Worm (Caenorhabditis elegans) whole organism, late embryonic: ENCODE results near the gene atf-6.

Experiments
- C38D4.7 ChIP-seq: fragments of 200-800 bp; sonication (Bioruptor generic); optimal IDR thresholded peaks from 2 replicates; lab custom pipeline; 2018; ENCODE audit warnings: mild to moderate bottlenecking, missing genetic modification characterization, moderate library complexity, missing compliant biosample characterization
- K02D7.2 ChIP-seq: sonication (generic microtip); optimal IDR thresholded peaks from 2 replicates; lab custom pipeline; 2017; ENCODE audit warnings: mild to moderate bottlenecking, missing genetic modification characterization, missing compliant biosample characterization
- K09A11.1 ChIP-seq: sonication (generic microtip); optimal IDR thresholded peaks from 2 replicates; lab custom pipeline; 2017; ENCODE audit warnings: antibody characterized with exemption, mild to moderate bottlenecking, missing genetic modification characterization, missing compliant biosample characterization; ENCODE audit not compliant: insufficient read depth
- Y22D7AL.16 ChIP-seq: sonication (generic microtip); optimal IDR thresholded peaks from 2 replicates; lab custom pipeline; 2016; ENCODE audit warnings: missing genetic modification characterization, missing compliant biosample characterization
- ahr-1 ChIP-seq: sonication (generic microtip); optimal IDR thresholded peaks from 2 replicates; lab custom pipeline; 2016; ENCODE audit warnings: missing genetic modification characterization, missing compliant biosample characterization
- ceh-14 ChIP-seq: sonication (generic microtip); optimal IDR thresholded peaks from 2 replicates; lab custom pipeline; 2016; ENCODE audit warnings: missing genotype, missing genetic modification characterization, missing compliant biosample characterization
- ceh-18 ChIP-seq: sonication (generic microtip); optimal IDR thresholded peaks from 2 replicates; lab custom pipeline; 2016; ENCODE audit warnings: missing genetic modification characterization, missing compliant biosample characterization
- ceh-22 ChIP-seq: sonication (generic microtip); optimal IDR thresholded peaks from 2 replicates; lab custom pipeline; 2017; ENCODE audit warnings: missing biosample characterization, missing genetic modification characterization
- ceh-24 ChIP-seq: sonication (generic microtip); optimal IDR thresholded peaks from 2 replicates; lab custom pipeline; 2016; ENCODE audit warnings: mild to moderate bottlenecking, missing genetic modification characterization, missing compliant biosample characterization
- ceh-31 ChIP-seq: sonication (generic microtip); optimal IDR thresholded peaks from 2 replicates; lab custom pipeline; 2016; ENCODE audit warnings: missing genetic modification characterization, missing compliant biosample characterization
- ceh-48 ChIP-seq: sonication (generic microtip); optimal IDR thresholded peaks from 2 replicates; lab custom pipeline; 2016; ENCODE audit warnings: missing genetic modification characterization, inconsistent platforms, missing compliant biosample characterization
- dmd-4 ChIP-seq: sonication (generic microtip); optimal IDR thresholded peaks from 2 replicates; lab custom pipeline; 2016; ENCODE audit warnings: borderline replicate concordance, missing genetic modification characterization, missing compliant biosample characterization
- elt-2 ChIP-seq: sonication (generic microtip); optimal IDR thresholded peaks from 2 replicates; lab custom pipeline; 2016; ENCODE audit warnings: missing genetic modification reagents, missing genetic modification characterization, missing compliant biosample characterization
- gmeb-2 ChIP-seq: sonication (generic microtip); optimal IDR thresholded peaks from 2 replicates; lab custom pipeline; 2016; ENCODE audit warnings: missing genetic modification characterization, inconsistent platforms, missing compliant biosample characterization
- hlh-15 ChIP-seq: sonication (generic microtip); optimal IDR thresholded peaks from 2 replicates; lab custom pipeline; 2016; ENCODE audit warnings: missing genetic modification characterization, missing compliant biosample characterization
- hlh-6 ChIP-seq: sonication (generic microtip); optimal IDR thresholded peaks from 2 replicates; lab custom pipeline; 2016; ENCODE audit warnings: missing genotype, missing genetic modification characterization, missing compliant biosample characterization
- hlh-8 ChIP-seq: sonication (generic microtip); optimal IDR thresholded peaks from 2 replicates; lab custom pipeline; 2016; ENCODE audit warnings: missing genotype, missing genetic modification characterization, missing compliant biosample characterization
- madf-2 ChIP-seq: sonication (generic microtip); optimal IDR thresholded peaks from 2 replicates; lab custom pipeline; 2017; ENCODE audit warnings: missing genetic modification characterization, missing compliant biosample characterization
- mec-3 ChIP-seq: sonication (generic microtip); optimal IDR thresholded peaks from 2 replicates; lab custom pipeline; 2016; ENCODE audit warnings: borderline replicate concordance, missing genetic modification characterization, missing compliant biosample characterization
- nhr-232 ChIP-seq: sonication (generic microtip); optimal IDR thresholded peaks from 2 replicates; lab custom pipeline; 2016; ENCODE audit warnings: missing genetic modification characterization, missing compliant biosample characterization
- npax-4 ChIP-seq: sonication (generic microtip); optimal IDR thresholded peaks from 2 replicates; lab custom pipeline; 2016; ENCODE audit warnings: missing genetic modification characterization, missing compliant biosample characterization
- pax-1 ChIP-seq: fragments of 150-350 bp; optimal IDR thresholded peaks from 2 replicates; lab custom pipeline; 2014; ENCODE audit warnings: missing biosample characterization, missing genetic modification characterization
- pha-2 ChIP-seq: sonication (generic microtip); optimal IDR thresholded peaks from 2 replicates; lab custom pipeline; 2017; ENCODE audit warnings: mild to moderate bottlenecking, missing genetic modification characterization, missing compliant biosample characterization
- sdc-2 ChIP-seq: sonication (generic microtip); optimal IDR thresholded peaks from 2 replicates; lab custom pipeline; 2016; ENCODE audit warnings: missing genotype, missing genetic modification characterization, missing compliant biosample characterization
- tbx-2 ChIP-seq: sonication (generic microtip); optimal IDR thresholded peaks from 2 replicates; lab custom pipeline; 2016; ENCODE audit warnings: missing genetic modification characterization, missing compliant biosample characterization
- unc-3 ChIP-seq, 2 experiments: fragments of 200-800 bp in 1 of 2; sonication (Bioruptor generic) in 1 of 2; sonication (generic microtip) in 1 of 2; conservative IDR thresholded peaks in 1 of 2; optimal IDR thresholded peaks in 1 of 2; 2 replicates each; pipeline versions ENCODE4 v1.3.6 to Lab custom; 2016 to 2022; ENCODE audit warnings: missing compliant biosample characterization in 2 of 2, missing genetic modification characterization in 2 of 2, missing genetic modification reagents in 1 of 2
- unc-42 ChIP-seq: sonication (generic microtip); optimal IDR thresholded peaks from 2 replicates; lab custom pipeline; 2016; ENCODE audit warnings: missing genotype, missing genetic modification characterization, missing compliant biosample characterization
- zip-5 ChIP-seq: sonication (generic microtip); optimal IDR thresholded peaks from 2 replicates; lab custom pipeline; 2016; ENCODE audit warnings: missing genetic modification characterization, missing compliant biosample characterization

The atf-6 gene

DNA sequence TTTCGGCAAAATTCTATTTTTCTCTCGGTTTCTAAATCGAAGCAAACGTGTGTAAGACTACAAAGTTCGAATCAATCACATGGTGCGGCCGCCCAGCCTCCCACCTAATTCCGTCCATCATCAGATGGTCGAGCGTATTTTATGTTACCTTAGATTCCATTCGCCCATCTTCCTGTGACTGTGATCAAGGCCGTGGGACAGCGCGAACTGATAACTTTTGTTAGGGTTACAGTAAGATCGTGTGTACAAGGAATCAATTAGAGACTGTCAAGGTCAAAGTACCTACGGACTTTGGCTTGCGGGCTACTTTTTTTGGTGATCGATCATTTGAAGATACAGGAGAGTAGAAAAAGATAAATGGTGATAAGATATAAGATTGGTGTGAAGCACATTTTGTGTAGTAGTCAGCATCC lies 42.3 kb downstream of the atf-6 start:
- TF ChIP-seq ceh-18 (tag; lab: Kevin White, UChicago): peak; percentile 9
- TF ChIP-seq hlh-8: no peak
- no peak for TF ChIP-seq npax-4
- TF ChIP-seq zip-5 (tag; lab: Kevin White, UChicago): no peak
- TF ChIP-seq, all 69 proteins: peak for 1

DNA sequence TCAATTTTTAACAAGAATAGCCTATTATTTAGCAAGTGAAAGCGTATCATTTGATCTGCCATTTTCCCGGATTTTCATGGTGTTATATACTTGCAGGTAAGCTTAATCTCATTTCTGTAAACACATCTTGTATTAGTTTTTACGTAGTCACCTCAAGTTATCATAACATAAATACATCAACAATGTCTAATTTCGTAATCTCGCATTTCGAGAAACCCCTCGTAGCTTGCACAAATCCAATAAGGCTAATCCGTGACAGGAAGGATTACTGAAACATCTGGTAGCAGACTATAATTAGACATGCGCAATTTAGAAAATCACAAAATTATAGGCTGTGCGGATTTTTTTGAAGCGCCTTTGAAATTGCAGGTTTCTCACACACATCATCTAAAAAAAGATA lies 43.8 kb downstream of the atf-6 start:
- peak; percentile 17 for TF ChIP-seq unc-42 (tag; lab: Kevin White, UChicago)
- TF ChIP-seq tbx-2 (tag; lab: Kevin White, UChicago): no peak
- no peak for TF ChIP-seq unc-3 (GFP tag; conservative IDR thresholded peaks at IDR 0.05; lab: Robert Waterston, UW)
- no peak for TF ChIP-seq unc-3 (tag; optimal IDR thresholded peaks at IDR 0.05; lab: Kevin White, UChicago)
- no peak for TF ChIP-seq elt-2 (tag; lab: Kevin White, UChicago)

DNA sequence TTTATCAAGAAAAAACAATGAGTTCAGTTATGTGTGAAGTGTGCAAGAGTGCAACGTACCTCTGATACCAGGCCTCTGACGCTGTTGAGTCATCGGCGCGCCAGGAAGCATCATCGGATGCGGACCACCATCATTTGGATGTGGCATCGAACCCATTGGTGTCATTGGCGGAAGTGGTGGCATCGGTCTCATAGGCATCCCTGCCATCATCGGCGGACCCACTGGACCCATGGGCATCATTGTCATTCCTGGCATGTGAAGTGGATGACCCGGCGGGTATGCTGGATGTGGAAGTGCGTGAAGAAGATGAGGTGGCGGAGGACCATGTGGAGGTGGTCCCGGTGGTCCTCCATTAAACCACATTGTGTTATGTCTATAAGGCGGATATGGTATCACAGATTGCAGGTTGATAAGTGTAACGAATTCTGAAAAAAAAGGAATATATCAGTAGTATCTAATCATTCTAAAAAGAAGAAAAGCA lies 44.7 kb downstream of the atf-6 start, which contains the start of gene scd-1:
Gene scd-1, minus strand, starts transcription at position 431 of the 481 bp plus-strand sequence.
- TF ChIP-seq K09A11.1 (tag; lab: Kevin White, UChicago) (no peak), hlh-6 (tag; lab: Kevin White, UChicago) (no peak), nhr-232 (tag; lab: Kevin White, UChicago) (no peak), madf-2 (tag; lab: Kevin White, UChicago) (no peak), unc-42 (tag; lab: Kevin White, UChicago) (no peak), hlh-15 (tag; lab: Kevin White, UChicago) (no peak), ceh-24 (tag; lab: Kevin White, UChicago) (no peak), C38D4.7 (GFP tag; lab: Kevin White, UChicago) (no peak), gmeb-2 (tag; lab: Kevin White, UChicago) (no peak), Y22D7AL.16 (tag; lab: Kevin White, UChicago) (no peak), ahr-1 (tag; lab: Kevin White, UChicago) (no peak), K02D7.2 (tag; lab: Kevin White, UChicago) (no peak), dmd-4 (tag; lab: Kevin White, UChicago) (no peak), ceh-48 (tag; lab: Kevin White, UChicago) (no peak), pax-1 (no peak), ceh-14 (tag; lab: Kevin White, UChicago) (no peak), ceh-22 (no peak)

DNA sequence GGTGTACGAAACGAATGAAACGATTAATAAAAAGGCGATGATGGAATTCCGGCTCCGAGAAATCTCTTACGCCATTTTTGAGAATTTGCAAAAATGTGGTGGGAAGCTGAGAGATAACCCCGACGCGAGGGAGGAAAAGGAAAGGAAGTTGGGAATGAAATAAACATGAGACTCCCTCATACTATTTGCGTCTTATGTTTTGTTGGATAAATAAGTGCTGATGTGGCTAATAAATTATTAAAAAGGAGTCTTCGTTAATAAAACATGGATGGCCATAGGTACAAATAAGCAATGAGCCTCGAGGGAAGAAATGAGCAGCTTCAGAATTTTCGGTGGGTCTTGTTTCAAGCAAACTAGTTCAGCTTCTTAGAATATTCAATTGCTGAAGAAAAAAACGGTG lies 51.7 kb downstream of the atf-6 start:
- TF ChIP-seq mec-3 (tag; lab: Kevin White, UChicago) (no peak), ceh-31 (peak; percentile 42), nhr-232 (tag; lab: Kevin White, UChicago) (no peak)

DNA sequence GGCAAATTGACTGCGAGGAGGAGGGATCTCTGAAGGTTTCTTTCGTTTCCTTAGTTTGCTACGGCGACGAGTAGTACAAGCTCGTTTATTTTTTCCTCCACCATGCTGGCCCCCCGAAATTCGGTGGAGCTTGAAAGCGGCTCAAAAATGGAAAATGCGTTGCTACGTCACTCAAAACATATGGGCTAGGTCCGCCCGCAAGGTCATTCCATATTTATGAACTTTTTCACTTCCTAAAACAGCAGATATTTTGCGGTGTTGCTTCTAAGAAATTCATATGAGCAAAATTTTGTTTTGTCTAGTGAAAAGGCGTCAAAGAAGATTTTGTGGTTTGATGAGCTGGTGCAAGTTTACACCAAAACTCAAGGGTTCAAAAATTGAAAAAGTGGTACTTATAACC lies 53.7 kb downstream of the atf-6 start:
- TF ChIP-seq unc-42 (tag; lab: Kevin White, UChicago): no peak
- no peak for TF ChIP-seq pha-2 (tag; lab: Kevin White, UChicago)
- TF ChIP-seq sdc-2: no peak
- TF ChIP-seq hlh-15 (tag; lab: Kevin White, UChicago): no peak
- TF ChIP-seq, all 69 proteins: peak for 0
